Fruit fly (Drosophila melanogaster) whole organism, embryonic: Measurements from ENCODE around the gene CG5255.

Source experiments
- Awh ChIP-seq: fragments of 200-800 bp; sonication (Bioruptor generic); IDR thresholded peaks from 2 replicates; pipeline ENCODE4, ENCODE4 v1.3.6; 2022; ENCODE audit warnings: missing biosample characterization, missing genetic modification characterization
- CG10959 ChIP-seq: fragments of 200-800 bp; sonication (Bioruptor generic); IDR thresholded peaks from 2 replicates; pipeline ENCODE4 v1.3.6; 2022; ENCODE audit warnings: missing biosample characterization, missing genetic modification characterization
- CG11560 ChIP-seq: fragments of 200-800 bp; sonication (Bioruptor generic); IDR thresholded peaks from 3 replicates; pipeline ENCODE4 v1.3.6; 2022; ENCODE audit warnings: missing biosample characterization, missing genetic modification characterization
- CG11695 ChIP-seq: fragments of 200-800 bp; sonication (Bioruptor generic); IDR thresholded peaks from 3 replicates; pipeline ENCODE4 v1.3.6; 2022; ENCODE audit warnings: missing biosample characterization, missing genetic modification characterization
- CG14860 ChIP-seq: fragments of 200-800 bp; sonication (Bioruptor generic); IDR thresholded peaks from 3 replicates; pipeline ENCODE4 v1.3.6; 2022; ENCODE audit warnings: missing biosample characterization, missing genetic modification characterization; ENCODE audit not compliant: partially characterized antibody
- CG15601 ChIP-seq: fragments of 200-800 bp; sonication (Bioruptor generic); optimal IDR thresholded peaks from 3 replicates; lab custom pipeline; 2019; ENCODE audit warnings: missing biosample characterization, mild to moderate bottlenecking, missing genetic modification characterization, moderate library complexity
- CG17912 ChIP-seq: fragments of 200-800 bp; sonication (Bioruptor generic); optimal IDR thresholded peaks from 2 replicates; lab custom pipeline; 2018; ENCODE audit warnings: missing biosample characterization, mild to moderate bottlenecking, missing genetic modification characterization
- CG18262 ChIP-seq: fragments of 200-800 bp; optimal IDR thresholded peaks from 3 replicates; lab custom pipeline; 2019; ENCODE audit warnings: missing biosample characterization, mild to moderate bottlenecking, missing genetic modification characterization, moderate library complexity
- CG2116 ChIP-seq: fragments of 200-800 bp; sonication (Bioruptor generic); optimal IDR thresholded peaks from 3 replicates; lab custom pipeline; 2018; ENCODE audit warnings: missing biosample characterization, mild to moderate bottlenecking, missing genetic modification characterization
- CG2129 ChIP-seq: fragments of 200-800 bp; sonication (Bioruptor generic); IDR thresholded peaks from 2 replicates; pipeline ENCODE4 v1.3.6; 2022; ENCODE audit warnings: missing biosample characterization, missing genetic modification characterization; ENCODE audit not compliant: partially characterized antibody
- CG3163 ChIP-seq: fragments of 200-800 bp; sonication (Bioruptor generic); optimal IDR thresholded peaks from 3 replicates; lab custom pipeline; 2016; ENCODE audit warnings: missing biosample characterization, missing genetic modification characterization
- CG3838 ChIP-seq: fragments of 200-800 bp; sonication (Bioruptor generic); optimal IDR thresholded peaks from 3 replicates; lab custom pipeline; 2016; ENCODE audit warnings: missing biosample characterization, missing genetic modification characterization
- CG42726 ChIP-seq: fragments of 200-800 bp; sonication (Bioruptor generic); IDR thresholded peaks from 2 replicates; pipeline ENCODE4 v1.3.6; 2022; ENCODE audit warnings: missing biosample characterization, missing genetic modification characterization; ENCODE audit not compliant: partially characterized antibody
- CG6175 ChIP-seq: fragments of 200-800 bp; sonication (Bioruptor generic); IDR thresholded peaks from 3 replicates; pipeline ENCODE4 v1.3.6; 2022; ENCODE audit warnings: missing biosample characterization, missing genetic modification characterization
- CG6765 ChIP-seq: fragments of 200-800 bp; sonication (Bioruptor generic); optimal IDR thresholded peaks from 3 replicates; lab custom pipeline; 2017; ENCODE audit warnings: missing biosample characterization, mild to moderate bottlenecking, missing genetic modification characterization
- CG7556 ChIP-seq: fragments of 200-800 bp; sonication (Bioruptor generic); optimal IDR thresholded peaks from 2 replicates; lab custom pipeline; 2017; ENCODE audit warnings: missing biosample characterization, mild to moderate bottlenecking, missing genetic modification characterization
- CG7963 ChIP-seq: fragments of 200-800 bp; sonication (Bioruptor generic); IDR thresholded peaks from 3 replicates; pipeline ENCODE4 v1.3.6; 2022; ENCODE audit warnings: missing biosample characterization, missing genetic modification characterization; ENCODE audit not compliant: partially characterized antibody
- CG9727 ChIP-seq: fragments of 200-800 bp; sonication (Bioruptor generic); optimal IDR thresholded peaks from 3 replicates; lab custom pipeline; 2017; ENCODE audit warnings: missing biosample characterization, mild to moderate bottlenecking, missing genetic modification characterization
- Fer2 ChIP-seq: fragments of 200-800 bp; sonication (Bioruptor generic); optimal IDR thresholded peaks from 2 replicates; lab custom pipeline; 2018; ENCODE audit warnings: missing biosample characterization, mild to moderate bottlenecking, missing genetic modification characterization, moderate library complexity
- HLHmδ ChIP-seq: fragments of 200-800 bp; sonication (Bioruptor generic); optimal IDR thresholded peaks from 2 replicates; lab custom pipeline; 2018; ENCODE audit warnings: missing biosample characterization, mild to moderate bottlenecking, missing genetic modification characterization, moderate library complexity
- Hand ChIP-seq: fragments of 200-800 bp; sonication (Bioruptor generic); optimal IDR thresholded peaks from 2 replicates; lab custom pipeline; 2017; ENCODE audit warnings: mild to moderate bottlenecking, missing biosample characterization, missing genetic modification reagents, missing genetic modification characterization
- HmgZ ChIP-seq: fragments of 200-800 bp; sonication (Bioruptor generic); optimal IDR thresholded peaks from 2 replicates; lab custom pipeline; 2018; ENCODE audit warnings: missing biosample characterization, mild to moderate bottlenecking, missing genetic modification characterization
- NC2α ChIP-seq: fragments of 200-800 bp; sonication (Bioruptor generic); optimal IDR thresholded peaks from 2 replicates; lab custom pipeline; 2016; ENCODE audit warnings: missing biosample characterization, missing genetic modification characterization
- Neu2 ChIP-seq: fragments of 200-800 bp; sonication (Bioruptor generic); optimal IDR thresholded peaks from 3 replicates; lab custom pipeline; 2016; ENCODE audit warnings: missing biosample characterization, missing genetic modification characterization, borderline replicate concordance
- PHDP ChIP-seq: fragments of 200-800 bp; sonication (Bioruptor generic); optimal IDR thresholded peaks from 3 replicates; lab custom pipeline; 2018; ENCODE audit warnings: missing biosample characterization, mild to moderate bottlenecking, missing genetic modification characterization, moderate library complexity
- al ChIP-seq: fragments of 200-800 bp; sonication (Bioruptor generic); IDR thresholded peaks from 2 replicates; pipeline ENCODE4 v1.3.6; 2022; ENCODE audit warnings: missing biosample characterization, missing genetic modification characterization
- amos ChIP-seq: fragments of 200-800 bp; sonication (Bioruptor generic); IDR thresholded peaks from 2 replicates; pipeline ENCODE4 v1.3.6; 2022; ENCODE audit warnings: missing biosample characterization, missing genetic modification characterization; ENCODE audit not compliant: partially characterized antibody
- cad ChIP-seq: fragments of >200 bp; optimal IDR thresholded peaks from 2 replicates; lab custom pipeline; 2017; ENCODE audit warnings: missing biosample characterization, missing genetic modification characterization
- caup ChIP-seq: fragments of 200-800 bp; sonication (Bioruptor generic); optimal IDR thresholded peaks from 3 replicates; lab custom pipeline; 2017; ENCODE audit warnings: missing biosample characterization, mild to moderate bottlenecking, missing genetic modification characterization, moderate library complexity; ENCODE audit not compliant: severe bottlenecking
- chif ChIP-seq, 2 experiments: fragments of 200-800 bp; sonication (Bioruptor generic); optimal IDR thresholded peaks; 3 replicates each; lab custom pipeline; 2016; ENCODE audit warnings: missing biosample characterization in 2 of 2, missing genetic modification characterization in 2 of 2
- eve ChIP-seq, 2 experiments: fragments of >200 bp; optimal IDR thresholded peaks; 2 replicates each; lab custom pipeline; 2017; ENCODE audit warnings: missing biosample characterization in 2 of 2, missing genetic modification characterization in 2 of 2
- fd102C ChIP-seq: fragments of 200-800 bp; sonication (Bioruptor generic); optimal IDR thresholded peaks from 2 replicates; lab custom pipeline; 2018; ENCODE audit warnings: missing biosample characterization, mild to moderate bottlenecking, missing genetic modification characterization, moderate library complexity
- fu2 ChIP-seq: fragments of 200-800 bp; sonication (Bioruptor generic); optimal IDR thresholded peaks from 2 replicates; lab custom pipeline; 2016; ENCODE audit warnings: missing biosample characterization, missing genetic modification characterization
- gsb ChIP-seq: fragments of 200-800 bp; sonication (Bioruptor generic); IDR thresholded peaks from 2 replicates; pipeline ENCODE4 v1.3.6; 2022; ENCODE audit warnings: missing biosample characterization, missing genetic modification characterization
- gt ChIP-seq: fragments of 200-800 bp; sonication (Bioruptor generic); IDR thresholded peaks from 2 replicates; pipeline ENCODE4 v1.3.6; 2022; ENCODE audit warnings: missing biosample characterization, missing genetic modification characterization
- ham ChIP-seq: fragments of 200-800 bp; sonication (Bioruptor generic); IDR thresholded peaks from 2 replicates; pipeline ENCODE4 v1.3.6; 2022; ENCODE audit warnings: missing biosample characterization, missing genetic modification characterization
- ind ChIP-seq: fragments of 200-800 bp; sonication (Bioruptor generic); optimal IDR thresholded peaks from 3 replicates; lab custom pipeline; 2016; ENCODE audit warnings: missing biosample characterization, missing genetic modification characterization
- lola ChIP-seq, 3 experiments: fragments of >200 bp in 2 of 3; fragments of 200-800 bp in 1 of 3; sonication (Bioruptor generic) in 1 of 3; optimal IDR thresholded peaks; 2 replicates each; lab custom pipeline; 2017 to 2019; ENCODE audit warnings: missing biosample characterization in 3 of 3, missing genetic modification characterization in 3 of 3, mild to moderate bottlenecking in 1 of 3, moderate library complexity in 1 of 3
- maf-S ChIP-seq: fragments of 200-800 bp; sonication (Bioruptor generic); optimal IDR thresholded peaks from 2 replicates; lab custom pipeline; 2016; ENCODE audit warnings: missing biosample characterization, missing genetic modification characterization
- p53 ChIP-seq: fragments of 200-800 bp; sonication (Bioruptor generic); optimal IDR thresholded peaks from 2 replicates; lab custom pipeline; 2016; ENCODE audit warnings: missing biosample characterization, missing genetic modification characterization
- pan ChIP-seq, 4 experiments: fragments of >200 bp in 3 of 4; fragments of 200-800 bp in 1 of 4; sonication (Bioruptor generic) in 1 of 4; optimal IDR thresholded peaks in 3 of 4; IDR thresholded peaks in 1 of 4; 2 replicates each; pipeline versions ENCODE4 v1.3.6 to Lab custom; 2017 to 2022; ENCODE audit warnings: missing biosample characterization in 2 of 4, missing genetic modification characterization in 2 of 4, mixed read lengths in 1 of 4
- row ChIP-seq: fragments of 200-800 bp; sonication (Bioruptor generic); IDR thresholded peaks from 3 replicates; pipeline ENCODE4 v1.3.6; 2022; ENCODE audit warnings: missing biosample characterization, missing genetic modification characterization
- scrt ChIP-seq: fragments of 200-800 bp; sonication (Bioruptor generic); optimal IDR thresholded peaks from 2 replicates; lab custom pipeline; 2018; ENCODE audit warnings: missing biosample characterization, mild to moderate bottlenecking, missing genetic modification characterization, moderate library complexity
- seq ChIP-seq: fragments of 200-800 bp; sonication (Bioruptor generic); IDR thresholded peaks from 2 replicates; pipeline ENCODE4 v1.3.6; 2022; ENCODE audit warnings: missing biosample characterization, missing genetic modification characterization
- sna ChIP-seq: fragments of 200-800 bp; sonication (Bioruptor generic); IDR thresholded peaks from 2 replicates; pipeline ENCODE4 v1.3.6; 2022; ENCODE audit warnings: missing biosample characterization, missing genetic modification characterization; ENCODE audit not compliant: partially characterized antibody
- trem ChIP-seq: fragments of 200-800 bp; optimal IDR thresholded peaks from 3 replicates; lab custom pipeline; 2019; ENCODE audit warnings: missing biosample characterization, mild to moderate bottlenecking, missing genetic modification characterization, moderate library complexity
- tup ChIP-seq: fragments of 200-800 bp; sonication (Bioruptor generic); optimal IDR thresholded peaks from 2 replicates; lab custom pipeline; 2016; ENCODE audit warnings: missing biosample characterization, mild to moderate bottlenecking, missing genetic modification characterization, moderate library complexity
- zen2 ChIP-seq: fragments of 200-800 bp; sonication (Bioruptor generic); IDR thresholded peaks from 3 replicates; pipeline ENCODE4 v1.3.6; 2022; ENCODE audit warnings: missing biosample characterization, missing genetic modification characterization; ENCODE audit not compliant: partially characterized antibody

Gene CG5255

DNA sequence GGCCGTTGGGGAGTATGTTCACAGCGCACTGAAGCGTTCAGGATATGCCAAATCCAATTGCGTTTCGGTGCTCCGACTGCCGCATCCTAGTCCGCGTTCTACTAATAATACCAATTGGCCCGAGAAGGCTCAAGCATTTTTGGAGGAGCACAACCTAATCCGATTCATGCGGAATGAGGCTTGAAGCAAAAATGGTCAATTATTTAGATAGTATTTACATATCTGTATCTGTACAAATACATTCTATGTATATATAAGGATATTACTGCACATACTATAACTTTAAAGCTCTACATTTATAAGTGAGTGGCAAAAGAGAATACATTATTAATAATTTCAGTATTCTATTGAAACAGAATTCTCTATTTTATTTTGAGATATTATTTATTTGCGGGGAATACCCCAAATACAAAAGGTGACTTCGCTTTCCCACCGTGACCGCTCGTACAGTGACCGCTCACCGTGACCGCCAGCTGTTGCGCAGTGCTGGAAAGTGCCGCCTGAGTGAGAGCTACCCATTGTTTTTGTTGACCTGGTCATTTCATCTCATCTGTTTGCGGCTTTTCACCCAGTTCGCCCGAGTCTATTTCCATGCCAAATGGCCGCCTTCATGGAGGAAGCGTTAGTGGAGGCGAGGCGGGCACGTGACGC is 13.8 kb downstream of the CG5255 start, which contains the start of gene CG5292 (continued):
- TF ChIP-seq CG14860 (GFP tag; lab: Robert Waterston, UW): peak; percentile 51; the same call in 2 of the 3 replicates
- no peak for TF ChIP-seq CG3163 (GFP tag; lab: Kevin White, UChicago)
- no peak for TF ChIP-seq gt (GFP tag; lab: Robert Waterston, UW)
- TF ChIP-seq zen2 (GFP tag; lab: Robert Waterston, UW): no peak; the same call in 2 of the 3 replicates
- TF ChIP-seq CG7556 (GFP tag; lab: Kevin White, UChicago): peak; percentile 36
- no peak for TF ChIP-seq lola (GFP tag; optimal IDR thresholded peaks at IDR 0.05; lab: Kevin White, UChicago)
- no peak for TF ChIP-seq CG3838 (GFP tag; lab: Kevin White, UChicago)
- peak; percentile 43 for TF ChIP-seq CG9727 (GFP tag; lab: Kevin White, UChicago)
- TF ChIP-seq sna: no peak
- no peak for TF ChIP-seq pan (optimal IDR thresholded peaks at IDR 0.05; lab: Kevin White, UChicago)
- TF ChIP-seq pan (GFP tag; optimal IDR thresholded peaks at IDR 0.05 in 1 of 2, IDR thresholded peaks at IDR 0.05 in 1 of 2): peak in 1 of 2 experiments; percentile 52
- no peak for TF ChIP-seq fu2 (GFP tag; lab: Kevin White, UChicago)
- TF ChIP-seq CG18262 (tag; lab: Kevin White, UChicago): no peak
- no peak for TF ChIP-seq eve (GFP tag; optimal IDR thresholded peaks at IDR 0.05; lab: Kevin White, UChicago)
- no peak for TF ChIP-seq cad
- peak; percentile 3 for TF ChIP-seq CG17912 (GFP tag; lab: Kevin White, UChicago)
- no peak for TF ChIP-seq Neu2
- TF ChIP-seq NC2α (GFP tag; lab: Kevin White, UChicago): no peak
- 0 out of 3 replicates have a peak, but pooled peaks have one; percentile 33 for TF ChIP-seq CG11695 (GFP tag; lab: Robert Waterston, UW)
- no peak for TF ChIP-seq CG15601 (tag; lab: Kevin White, UChicago)
- TF ChIP-seq HLHmδ: no peak
- TF ChIP-seq chif (GFP tag; optimal IDR thresholded peaks at IDR 0.05; lab: Kevin White, UChicago): no peak
- no peak for TF ChIP-seq CG6175 (GFP tag; lab: Robert Waterston, UW)
- TF ChIP-seq CG10959: 0 out of 2 replicates have a peak, but pooled peaks have one; percentile 27
- peak; percentile 39 for TF ChIP-seq trem (tag; lab: Kevin White, UChicago)
- TF ChIP-seq HmgZ (tag; lab: Kevin White, UChicago): peak; percentile 76
- TF ChIP-seq tup (GFP tag; lab: Kevin White, UChicago): peak; percentile 32
- peak; percentile 36 for TF ChIP-seq CG6765
- TF ChIP-seq CG2116 (GFP tag; lab: Kevin White, UChicago): peak; percentile 49
- TF ChIP-seq maf-S: no peak
- TF ChIP-seq Awh (GFP tag; lab: Robert Waterston, UW): 0 out of 2 replicates have a peak, but pooled peaks have one; percentile 43
- TF ChIP-seq fd102C (GFP tag; lab: Kevin White, UChicago): no peak
- no peak for TF ChIP-seq CG11560 (tag; lab: Robert Waterston, UW)
- TF ChIP-seq amos (GFP tag; lab: Robert Waterston, UW): peak; percentile 61; the same call in 1 of the 2 replicates
- no peak for TF ChIP-seq p53 (GFP tag; lab: Kevin White, UChicago)
- TF ChIP-seq scrt (GFP tag; lab: Kevin White, UChicago): peak; percentile 61
- peak; percentile 89 for TF ChIP-seq row (GFP tag; lab: Robert Waterston, UW)
- TF ChIP-seq CG7963 (GFP tag; lab: Robert Waterston, UW): no peak
- no peak for TF ChIP-seq ham
- peak; percentile 19 for TF ChIP-seq Fer2
- peak; percentile 44 for TF ChIP-seq CG42726 (GFP tag; lab: Robert Waterston, UW)
- no peak for TF ChIP-seq CG2129 (GFP tag; lab: Robert Waterston, UW)
- TF ChIP-seq ind (GFP tag; lab: Kevin White, UChicago): peak; percentile 31
- TF ChIP-seq Hand (GFP tag; lab: Kevin White, UChicago): no peak
- TF ChIP-seq al (GFP tag; lab: Robert Waterston, UW): peak; percentile 22; the same call in 1 of the 2 replicates
- TF ChIP-seq caup (GFP tag; lab: Kevin White, UChicago): peak; percentile 63
- no peak for TF ChIP-seq gsb (GFP tag; lab: Robert Waterston, UW)
- TF ChIP-seq PHDP (tag; lab: Kevin White, UChicago): no peak
- peak; percentile 34; the same call in 1 of the 2 replicates for TF ChIP-seq seq (GFP tag; lab: Robert Waterston, UW)
